Worm (Caenorhabditis elegans) whole organism, L3 larva: Measurements from ENCODE around the gene dsl-3.

Source experiments
- lin-15B ChIP-seq: fragments of 150-350 bp; optimal IDR thresholded peaks from 2 replicates; lab custom pipeline; 2014; ENCODE audit warnings: missing biosample characterization, missing genetic modification characterization
- nfya-1 ChIP-seq: sonication (generic microtip); optimal IDR thresholded peaks from 2 replicates; lab custom pipeline; 2017; ENCODE audit warnings: missing genetic modification characterization, mild to moderate bottlenecking, missing compliant biosample characterization, antibody characterized with exemption, moderate library complexity; ENCODE audit not compliant: insufficient read depth
- snpc-4 ChIP-seq: fragments of 150-350 bp; optimal IDR thresholded peaks from 2 replicates; lab custom pipeline; 2014; ENCODE audit warnings: missing biosample characterization, missing genetic modification characterization
- ztf-11 ChIP-seq: fragments of 150-350 bp; optimal IDR thresholded peaks from 2 replicates; lab custom pipeline; 2014; ENCODE audit warnings: missing biosample characterization, missing genetic modification characterization

DNA sequence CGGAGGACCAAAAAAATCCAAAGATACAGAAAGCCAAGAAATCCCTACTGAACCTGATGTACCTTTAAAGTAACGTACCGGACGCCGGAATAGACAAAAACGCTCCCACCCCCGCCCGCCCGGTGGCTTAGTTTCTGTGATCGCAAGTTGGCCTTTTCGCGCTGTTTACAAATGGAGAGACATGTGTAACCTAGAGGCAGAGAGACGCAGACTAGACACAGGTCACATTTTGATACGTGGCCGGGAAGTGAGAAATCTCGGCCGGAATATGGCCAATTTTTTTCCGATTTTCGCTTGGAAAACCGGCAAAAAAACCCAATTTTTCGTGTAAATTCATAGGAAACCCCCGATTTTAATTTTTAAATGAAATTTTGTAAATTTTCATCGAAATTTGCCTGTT, 47.0 kb downstream of the dsl-3 start:
- no peak for TF ChIP-seq ztf-11 (tag; lab: Kevin White, UChicago)
- no peak for TF ChIP-seq nfya-1
- TF ChIP-seq snpc-4 (tag; lab: Kevin White, UChicago), result no peak
- no peak for TF ChIP-seq lin-15B (tag; lab: Kevin White, UChicago)
